Fruit fly (Drosophila melanogaster): ENCODE data around the gene E23.

- TF ChIP-seq gl (tag; optimal IDR thresholded peaks at IDR 0.05) (no peak), Pif1A (GFP tag; optimal IDR thresholded peaks at IDR 0.05) (no peak), fd96Ca (GFP tag; IDR thresholded peaks at IDR 0.05) (no peak), EcR (GFP tag; optimal IDR thresholded peaks at IDR 0.05) (no peak), CG9948 (tag; optimal IDR thresholded peaks at IDR 0.05) (no peak), CG15710 (tag; optimal IDR thresholded peaks at IDR 0.05) (no peak), CG17806 (tag; optimal IDR thresholded peaks at IDR 0.05) (no peak), CG8159 (tag; optimal IDR thresholded peaks at IDR 0.05) (no peak), D1 (tag; optimal IDR thresholded peaks at IDR 0.05) (no peak), CG8301 (tag; optimal IDR thresholded peaks at IDR 0.05) (no peak), CG13204 (GFP tag; optimal IDR thresholded peaks at IDR 0.05) (no peak), CG34367 (tag; optimal IDR thresholded peaks at IDR 0.05) (no peak), CG12605 (GFP tag; IDR thresholded peaks at IDR 0.05) (no peak), Ets98B (GFP tag; IDR thresholded peaks at IDR 0.05) (no peak)
Measured at dm6 chr2L:3293718-3294340, 60.8 kb downstream of the E23 start.

Measured in whole organism, pupa.